Fruit fly (Drosophila melanogaster) whole organism, embryonic: ENCODE measurements around the gene CG2104.

Source experiments
- ATbp ChIP-seq: fragments of 200-800 bp; sonication (Bioruptor generic); optimal IDR thresholded peaks from 2 replicates; lab custom pipeline; 2017; ENCODE audit warnings: missing biosample characterization, mild to moderate bottlenecking, missing genetic modification characterization, missing genetic modification reagents
- Abd-B ChIP-seq: fragments of 200-800 bp; sonication (Bioruptor generic); optimal IDR thresholded peaks from 2 replicates; lab custom pipeline; 2018; ENCODE audit warnings: missing biosample characterization, mild to moderate bottlenecking, missing genetic modification characterization, moderate library complexity
- Atf3 ChIP-seq: fragments of 200-800 bp; sonication (Bioruptor generic); optimal IDR thresholded peaks from 3 replicates; lab custom pipeline; 2016; ENCODE audit warnings: missing biosample characterization, missing genetic modification characterization
- CG10366 ChIP-seq: fragments of 200-800 bp; sonication (Bioruptor generic); IDR thresholded peaks from 2 replicates; pipeline ENCODE4 v1.3.6; 2022; ENCODE audit warnings: missing biosample characterization, missing genetic modification characterization
- CG10543 ChIP-seq: fragments of 200-800 bp; sonication (Bioruptor generic); optimal IDR thresholded peaks from 3 replicates; lab custom pipeline; 2017; ENCODE audit warnings: missing biosample characterization, mild to moderate bottlenecking, missing genetic modification characterization, moderate library complexity
- CG12219 ChIP-seq: fragments of 200-800 bp; sonication (Bioruptor generic); optimal IDR thresholded peaks from 3 replicates; lab custom pipeline; 2018; ENCODE audit warnings: missing biosample characterization, mild to moderate bottlenecking, missing genetic modification characterization
- CG12769 ChIP-seq: fragments of 200-800 bp; sonication (Bioruptor generic); optimal IDR thresholded peaks from 2 replicates; lab custom pipeline; 2019; ENCODE audit warnings: missing biosample characterization, mild to moderate bottlenecking, missing genetic modification characterization, moderate library complexity
- CG14050 ChIP-seq: fragments of 200-800 bp; sonication (Bioruptor generic); IDR thresholded peaks from 3 replicates; pipeline ENCODE4 v1.3.6; 2022; ENCODE audit warnings: missing biosample characterization, missing genetic modification characterization
- CG17385 ChIP-seq: fragments of 200-800 bp; sonication (Bioruptor generic); optimal IDR thresholded peaks from 3 replicates; lab custom pipeline; 2018; ENCODE audit warnings: missing biosample characterization, mild to moderate bottlenecking, missing genetic modification characterization
- CG18476 ChIP-seq: fragments of 200-800 bp; sonication (Bioruptor generic); optimal IDR thresholded peaks from 2 replicates; lab custom pipeline; 2016; ENCODE audit warnings: missing biosample characterization, mild to moderate bottlenecking, missing genetic modification characterization
- CG2116 ChIP-seq: fragments of 200-800 bp; sonication (Bioruptor generic); optimal IDR thresholded peaks from 3 replicates; lab custom pipeline; 2018; ENCODE audit warnings: missing biosample characterization, mild to moderate bottlenecking, missing genetic modification characterization
- CG3163 ChIP-seq: fragments of 200-800 bp; sonication (Bioruptor generic); optimal IDR thresholded peaks from 3 replicates; lab custom pipeline; 2016; ENCODE audit warnings: missing biosample characterization, missing genetic modification characterization
- CG33557 ChIP-seq: fragments of 200-800 bp; sonication (Bioruptor generic); optimal IDR thresholded peaks from 2 replicates; lab custom pipeline; 2019; ENCODE audit warnings: missing biosample characterization, mild to moderate bottlenecking, missing genetic modification characterization, moderate library complexity
- CG3407 ChIP-seq: fragments of 200-800 bp; sonication (Bioruptor generic); optimal IDR thresholded peaks from 2 replicates; lab custom pipeline; 2018; ENCODE audit warnings: missing biosample characterization, mild to moderate bottlenecking, missing genetic modification characterization
- CG4617 ChIP-seq: fragments of 200-800 bp; sonication (Bioruptor generic); optimal IDR thresholded peaks from 3 replicates; lab custom pipeline; 2016; ENCODE audit warnings: missing biosample characterization, missing genetic modification characterization, borderline replicate concordance
- CG4820 ChIP-seq: fragments of 200-800 bp; sonication (Bioruptor generic); optimal IDR thresholded peaks from 3 replicates; lab custom pipeline; 2016; ENCODE audit warnings: missing biosample characterization, missing genetic modification characterization
- CG4854 ChIP-seq: fragments of 200-800 bp; sonication (Bioruptor generic); optimal IDR thresholded peaks from 2 replicates; lab custom pipeline; 2016; ENCODE audit warnings: missing biosample characterization, missing genetic modification characterization, inconsistent platforms
- CG5245 ChIP-seq: fragments of 200-800 bp; sonication (Bioruptor generic); optimal IDR thresholded peaks from 3 replicates; lab custom pipeline; 2016; ENCODE audit warnings: missing biosample characterization, missing genetic modification characterization
- CG8944 ChIP-seq: fragments of 200-800 bp; sonication (Bioruptor generic); optimal IDR thresholded peaks from 3 replicates; lab custom pipeline; 2016; ENCODE audit warnings: missing biosample characterization, missing genetic modification characterization
- CG9437 ChIP-seq: fragments of 200-800 bp; sonication (Bioruptor generic); optimal IDR thresholded peaks from 2 replicates; lab custom pipeline; 2018; ENCODE audit warnings: missing biosample characterization, mild to moderate bottlenecking, missing genetic modification characterization
- Dll ChIP-seq: fragments of 200-800 bp; sonication (Bioruptor generic); IDR thresholded peaks from 4 replicates; pipeline ENCODE4 v1.3.6; 2022; ENCODE audit warnings: missing biosample characterization, missing genetic modification characterization; ENCODE audit not compliant: partially characterized antibody
- E2f1 ChIP-seq: fragments of 200-800 bp; sonication (Bioruptor generic); IDR thresholded peaks from 2 replicates; pipeline ENCODE4 v1.3.6; 2022; ENCODE audit warnings: missing biosample characterization, missing genetic modification characterization
- GATAe ChIP-seq: fragments of 200-800 bp; sonication (Bioruptor generic); conservative IDR thresholded peaks from 2 replicates; pipeline ENCODE4 v1.3.6; 2022; ENCODE audit warnings: missing biosample characterization, missing genetic modification characterization
- Max ChIP-seq: fragments of 200-800 bp; sonication (Bioruptor generic); optimal IDR thresholded peaks from 2 replicates; lab custom pipeline; 2016; ENCODE audit warnings: missing biosample characterization, mild to moderate bottlenecking, missing genetic modification characterization
- Mes4 ChIP-seq: fragments of 200-800 bp; sonication (Bioruptor generic); optimal IDR thresholded peaks from 2 replicates; lab custom pipeline; 2016; ENCODE audit warnings: missing biosample characterization, missing genetic modification characterization
- Opbp ChIP-seq: fragments of 200-800 bp; sonication (Bioruptor generic); IDR thresholded peaks from 3 replicates; pipeline ENCODE4 v1.3.6; 2022; ENCODE audit warnings: missing biosample characterization, missing genetic modification characterization; ENCODE audit not compliant: partially characterized antibody
- Rfx ChIP-seq: fragments of 200-800 bp; sonication (Bioruptor generic); IDR thresholded peaks from 2 replicates; pipeline ENCODE4 v1.3.6; 2022; ENCODE audit warnings: missing biosample characterization, missing genetic modification characterization
- Spps ChIP-seq: fragments of 200-800 bp; sonication (Bioruptor generic); optimal IDR thresholded peaks from 2 replicates; lab custom pipeline; 2018; ENCODE audit warnings: missing biosample characterization, mild to moderate bottlenecking, missing genetic modification characterization
- ab ChIP-seq: fragments of 200-800 bp; sonication (Bioruptor generic); optimal IDR thresholded peaks from 2 replicates; lab custom pipeline; 2016; ENCODE audit warnings: missing biosample characterization, missing genetic modification characterization
- bab2 ChIP-seq: fragments of 200-800 bp; sonication (Bioruptor generic); optimal IDR thresholded peaks from 2 replicates; lab custom pipeline; 2016; ENCODE audit warnings: missing biosample characterization, missing genetic modification characterization
- croc ChIP-seq: fragments of 200-800 bp; sonication (Bioruptor generic); conservative IDR thresholded peaks from 3 replicates; pipeline ENCODE4 v1.3.6; 2022; ENCODE audit warnings: missing biosample characterization, missing genetic modification characterization
- eve ChIP-seq, 2 experiments: fragments of >200 bp; optimal IDR thresholded peaks; 2 replicates each; lab custom pipeline; 2017; ENCODE audit warnings: missing biosample characterization in 2 of 2, missing genetic modification characterization in 2 of 2
- gce ChIP-seq: fragments of 200-800 bp; sonication (Bioruptor generic); IDR thresholded peaks from 3 replicates; pipeline ENCODE4 v1.3.6; 2022; ENCODE audit warnings: missing biosample characterization, missing genetic modification characterization
- gcm2 ChIP-seq: fragments of 200-800 bp; sonication (Bioruptor generic); optimal IDR thresholded peaks from 2 replicates; lab custom pipeline; 2016; ENCODE audit warnings: missing biosample characterization, missing genetic modification characterization
- hkb ChIP-seq, 2 experiments: fragments of 200-800 bp in 1 of 2; fragments of >200 bp in 1 of 2; sonication (Bioruptor generic) in 1 of 2; IDR thresholded peaks in 1 of 2; optimal IDR thresholded peaks in 1 of 2; 2 replicates each; pipeline versions ENCODE4 v1.3.6 to Lab custom; 2017 to 2022; ENCODE audit warnings: missing biosample characterization in 1 of 2, missing genetic modification characterization in 1 of 2
- insv ChIP-seq, 2 experiments: fragments of 200-800 bp; sonication (Bioruptor generic); optimal IDR thresholded peaks; 3 replicates each; lab custom pipeline; 2016 to 2018; ENCODE audit warnings: missing biosample characterization in 2 of 2, missing genetic modification characterization in 2 of 2
- jing ChIP-seq: fragments of 200-800 bp; sonication (Bioruptor generic); optimal IDR thresholded peaks from 2 replicates; lab custom pipeline; 2018; ENCODE audit warnings: missing biosample characterization, mild to moderate bottlenecking, missing genetic modification characterization
- jumu ChIP-seq: fragments of 200-800 bp; sonication (Bioruptor generic); optimal IDR thresholded peaks from 3 replicates; lab custom pipeline; 2016; ENCODE audit warnings: missing biosample characterization, missing genetic modification characterization
- ken ChIP-seq: fragments of 200-800 bp; sonication (Bioruptor generic); IDR thresholded peaks from 3 replicates; pipeline ENCODE4 v1.3.6; 2022; ENCODE audit warnings: missing biosample characterization, missing genetic modification characterization
- pan ChIP-seq, 4 experiments: fragments of >200 bp in 3 of 4; fragments of 200-800 bp in 1 of 4; sonication (Bioruptor generic) in 1 of 4; optimal IDR thresholded peaks in 3 of 4; IDR thresholded peaks in 1 of 4; 2 replicates each; pipeline versions ENCODE4 v1.3.6 to Lab custom; 2017 to 2022; ENCODE audit warnings: missing biosample characterization in 2 of 4, missing genetic modification characterization in 2 of 4, mixed read lengths in 1 of 4
- pnt ChIP-seq: fragments of 200-800 bp; sonication (Bioruptor generic); optimal IDR thresholded peaks from 3 replicates; lab custom pipeline; 2016; ENCODE audit warnings: missing biosample characterization, missing genetic modification characterization
- ro ChIP-seq: fragments of 200-800 bp; sonication (Bioruptor generic); IDR thresholded peaks from 2 replicates; pipeline ENCODE4 v1.3.6; 2022; ENCODE audit warnings: missing biosample characterization, missing genetic modification characterization
- scrt ChIP-seq: fragments of 200-800 bp; sonication (Bioruptor generic); optimal IDR thresholded peaks from 2 replicates; lab custom pipeline; 2018; ENCODE audit warnings: missing biosample characterization, mild to moderate bottlenecking, missing genetic modification characterization, moderate library complexity
- sima ChIP-seq: fragments of 200-800 bp; sonication (Bioruptor generic); optimal IDR thresholded peaks from 2 replicates; lab custom pipeline; 2016; ENCODE audit warnings: missing biosample characterization, missing genetic modification characterization
- tin ChIP-seq: fragments of 200-800 bp; sonication (Bioruptor generic); optimal IDR thresholded peaks from 3 replicates; lab custom pipeline; 2016; ENCODE audit warnings: missing biosample characterization, missing genetic modification characterization
- ttk ChIP-seq: fragments of 200-800 bp; sonication (Bioruptor generic); IDR thresholded peaks from 2 replicates; pipeline ENCODE4 v2.1.2; 2022; ENCODE audit warnings: missing biosample characterization, missing genetic modification characterization
- wor ChIP-seq: fragments of 200-800 bp; sonication (Bioruptor generic); IDR thresholded peaks from 2 replicates; pipeline ENCODE4 v1.3.6; 2022; ENCODE audit warnings: missing biosample characterization, missing genetic modification characterization
- zfh1 ChIP-seq: fragments of 200-800 bp; sonication (Bioruptor generic); IDR thresholded peaks from 3 replicates; pipeline ENCODE4 v1.3.6; 2022; ENCODE audit warnings: missing biosample characterization, missing genetic modification characterization

The CG2104 gene

dm6 chr3R:5682921-5683748 lies 10.0 kb downstream of the CG2104 start (continued):
- TF ChIP-seq Atf3 (GFP tag; lab: Kevin White, UChicago), result peak; percentile 29
- TF ChIP-seq CG4820 (GFP tag; lab: Kevin White, UChicago), result peak; percentile 44
- TF ChIP-seq ttk (GFP tag; lab: Robert Waterston, UW), result peak; percentile 28; the same call in 1 of the 2 replicates
- TF ChIP-seq CG9437 (GFP tag; lab: Kevin White, UChicago), result peak; percentile 34
- TF ChIP-seq GATAe (GFP tag; lab: Robert Waterston, UW), result no peak
- TF ChIP-seq gce, result peak; percentile 18; the same call in 1 of the 3 replicates
- TF ChIP-seq tin (GFP tag; lab: Kevin White, UChicago), result peak; percentile 59
- peak; percentile 50 for TF ChIP-seq jing (GFP tag; lab: Kevin White, UChicago)
- TF ChIP-seq bab2 (GFP tag; lab: Kevin White, UChicago), result peak; percentile 41
- peak; percentile 56 for TF ChIP-seq Mes4 (GFP tag; lab: Kevin White, UChicago)
- no peak for TF ChIP-seq Opbp (GFP tag; lab: Robert Waterston, UW)
- peak; percentile 14 for TF ChIP-seq CG2116
- peak; percentile 77 for TF ChIP-seq ken (GFP tag; lab: Robert Waterston, UW)
- TF ChIP-seq CG3163 (GFP tag; lab: Kevin White, UChicago), result no peak
- peak; percentile 50 for TF ChIP-seq pnt (GFP tag; lab: Kevin White, UChicago)
- peak; percentile 81 for TF ChIP-seq ATbp (GFP tag; lab: Kevin White, UChicago)
- TF ChIP-seq CG14050 (GFP tag; lab: Robert Waterston, UW), result no peak
- TF ChIP-seq CG18476 (GFP tag; lab: Kevin White, UChicago), result peak; percentile 24
- TF ChIP-seq CG33557, result peak; percentile 49
- peak; percentile 48 for TF ChIP-seq CG12219 (GFP tag; lab: Kevin White, UChicago)
- no peak for TF ChIP-seq CG8944 (GFP tag; lab: Kevin White, UChicago)
- TF ChIP-seq CG4854 (GFP tag; lab: Kevin White, UChicago), result peak; percentile 9
- TF ChIP-seq CG5245 (GFP tag; lab: Kevin White, UChicago), result peak; percentile 56
- TF ChIP-seq CG4617 (GFP tag; lab: Kevin White, UChicago), result peak; percentile 12
- TF ChIP-seq Spps (tag; lab: Kevin White, UChicago), result peak; percentile 51
- peak; percentile 14; the same call in 1 of the 2 replicates for TF ChIP-seq CG10366
- peak; percentile 76 for TF ChIP-seq zfh1 (GFP tag; lab: Robert Waterston, UW)
- TF ChIP-seq CG12769 (tag; lab: Kevin White, UChicago), result no peak
- no peak for TF ChIP-seq pan (optimal IDR thresholded peaks at IDR 0.05; lab: Kevin White, UChicago)
- TF ChIP-seq pan (GFP tag; optimal IDR thresholded peaks at IDR 0.05 in 1 of 2, IDR thresholded peaks at IDR 0.05 in 1 of 2), result peak in 1 of 2 experiments; percentile 70
- TF ChIP-seq gcm2, result peak; percentile 11
- TF ChIP-seq Dll, result no peak
- peak; percentile 34 for TF ChIP-seq Abd-B (GFP tag; lab: Kevin White, UChicago)
- TF ChIP-seq CG10543 (GFP tag; lab: Kevin White, UChicago), result no peak
- peak; percentile 53; the same call in 2 of the 3 replicates for TF ChIP-seq croc (GFP tag; lab: Robert Waterston, UW)
- peak; percentile 58 for TF ChIP-seq E2f1 (GFP tag; lab: Robert Waterston, UW)
- TF ChIP-seq ro (GFP tag; lab: Robert Waterston, UW), result peak; percentile 32; the same call in 1 of the 2 replicates
- TF ChIP-seq jumu (GFP tag; lab: Kevin White, UChicago), result peak; percentile 36
- peak; percentile 1 for TF ChIP-seq sima (GFP tag; lab: Kevin White, UChicago)
- peak in 1 of 2 experiments; percentile 72 for TF ChIP-seq insv (GFP tag; optimal IDR thresholded peaks at IDR 0.05; lab: Kevin White, UChicago)
- peak; percentile 48 for TF ChIP-seq scrt (GFP tag; lab: Kevin White, UChicago)
- peak; percentile 58 for TF ChIP-seq CG17385 (GFP tag; lab: Kevin White, UChicago)
- peak; percentile 60 for TF ChIP-seq CG3407 (GFP tag; lab: Kevin White, UChicago)
- no peak for TF ChIP-seq hkb (optimal IDR thresholded peaks at IDR 0.05; lab: Kevin White, UChicago)
- peak; percentile 74 for TF ChIP-seq hkb (GFP tag; IDR thresholded peaks at IDR 0.05; lab: Robert Waterston, UW)
- TF ChIP-seq Rfx (GFP tag; lab: Robert Waterston, UW), result peak; percentile 42
- TF ChIP-seq Max (GFP tag; lab: Kevin White, UChicago), result peak; percentile 23
- no peak for TF ChIP-seq ab (GFP tag; lab: Kevin White, UChicago)
- no peak for TF ChIP-seq eve (GFP tag; optimal IDR thresholded peaks at IDR 0.05; lab: Kevin White, UChicago)
- TF ChIP-seq wor (GFP tag; lab: Robert Waterston, UW), result peak; percentile 16; the same call in 1 of the 2 replicates
